Fruit fly (Drosophila melanogaster): ENCODE results near the gene PolA2.

Gene PolA2

DNA sequence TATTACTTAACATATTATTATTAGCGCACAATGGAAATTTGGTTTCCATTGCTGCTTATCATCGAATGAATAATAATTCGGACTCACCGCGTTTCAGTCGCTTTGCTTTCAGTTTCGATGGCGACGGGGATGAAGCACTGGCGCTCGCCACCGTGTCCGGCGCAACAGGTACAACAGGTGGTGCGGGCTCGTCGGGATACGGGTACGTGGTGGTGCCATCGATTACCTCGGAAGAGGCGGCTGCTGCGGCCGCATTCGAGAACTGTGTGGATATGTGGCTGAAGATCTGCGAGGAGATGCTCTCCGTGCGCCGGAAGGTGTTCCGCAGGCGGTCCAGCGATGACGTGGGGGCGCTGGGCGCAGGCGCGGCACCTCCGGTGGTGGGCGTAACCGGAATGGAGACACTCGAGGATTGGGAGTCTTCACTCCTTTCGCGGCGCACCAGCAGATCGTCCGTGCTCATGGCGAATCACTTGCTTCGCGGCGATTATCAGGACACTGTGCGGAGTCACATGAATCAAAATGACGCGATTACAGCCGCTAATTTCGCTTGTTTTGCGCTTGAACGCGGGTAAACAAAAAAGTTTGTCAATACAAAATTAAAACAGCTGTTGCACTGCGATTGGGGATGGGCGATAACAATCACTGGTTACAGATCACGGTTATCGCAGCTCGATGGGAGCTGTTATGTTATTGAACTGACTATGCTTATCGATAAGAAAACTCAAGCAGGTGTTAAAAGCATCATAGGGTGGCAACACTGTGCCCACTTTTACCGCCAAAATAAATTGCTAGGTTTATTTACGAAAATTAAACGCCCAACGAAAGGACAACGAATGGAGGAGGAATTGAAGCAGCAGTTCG is at the start of gene PolA2, which contains the start of gene CG31064 (continued):
- no peak for TF ChIP-seq gt (GFP tag; IDR thresholded peaks at IDR 0.05)
- TF ChIP-seq E2f1 (GFP tag; IDR thresholded peaks at IDR 0.05) = peak; percentile 67; the same call in 1 of the 2 replicates
- no peak for TF ChIP-seq CG1233 (GFP tag; optimal IDR thresholded peaks at IDR 0.05)
- TF ChIP-seq Lhr (GFP tag; optimal IDR thresholded peaks at IDR 0.05) = no peak
- peak; percentile 51; the same call in 1 of the 2 replicates for TF ChIP-seq CG3847 (GFP tag; IDR thresholded peaks at IDR 0.05)
- TF ChIP-seq CG6854 (GFP tag; optimal IDR thresholded peaks at IDR 0.05) = no peak
- peak; percentile 88 for TF ChIP-seq CG13287 (GFP tag; IDR thresholded peaks at IDR 0.05; ENCODE audit: partially characterized antibody)
- TF ChIP-seq bigmax (GFP tag; optimal IDR thresholded peaks at IDR 0.05) = no peak
- peak; percentile 28 for TF ChIP-seq zen (tag; optimal IDR thresholded peaks at IDR 0.05)
- no peak for TF ChIP-seq ap (GFP tag; IDR thresholded peaks at IDR 0.05)
- no peak for TF ChIP-seq pfk (GFP tag; optimal IDR thresholded peaks at IDR 0.05)
- TF ChIP-seq Adf1 (GFP tag; IDR thresholded peaks at IDR 0.05) = no peak
- no peak for TF ChIP-seq CG3163 (GFP tag; optimal IDR thresholded peaks at IDR 0.05)
- no peak for TF ChIP-seq CG2202 (tag; optimal IDR thresholded peaks at IDR 0.05)
- TF ChIP-seq PHDP (tag; optimal IDR thresholded peaks at IDR 0.05) = no peak
- TF ChIP-seq ham (GFP tag; IDR thresholded peaks at IDR 0.05) = no peak
- TF ChIP-seq Ssrp (tag; optimal IDR thresholded peaks at IDR 0.05) = no peak
- no peak for TF ChIP-seq CG1529 (GFP tag; optimal IDR thresholded peaks at IDR 0.05)
- TF ChIP-seq gcm2 (GFP tag; optimal IDR thresholded peaks at IDR 0.05) = no peak
- TF ChIP-seq her (GFP tag; optimal IDR thresholded peaks at IDR 0.05) = no peak
- no peak for TF ChIP-seq CG10543 (GFP tag; optimal IDR thresholded peaks at IDR 0.05)
- TF ChIP-seq CG2120 (GFP tag; optimal IDR thresholded peaks at IDR 0.05) = no peak
- TF ChIP-seq pita (GFP tag; optimal IDR thresholded peaks at IDR 0.05) = no peak
- peak; percentile 8 for TF ChIP-seq phol (tag; optimal IDR thresholded peaks at IDR 0.05)
- TF ChIP-seq Hmr (GFP tag; optimal IDR thresholded peaks at IDR 0.05) = peak; percentile 10
- TF ChIP-seq CG17186 (GFP tag; optimal IDR thresholded peaks at IDR 0.05) = no peak
- peak; percentile 78 for TF ChIP-seq ftz-f1 (GFP tag; optimal IDR thresholded peaks at IDR 0.05)
- peak; percentile 7 for TF ChIP-seq CG13624 (GFP tag; optimal IDR thresholded peaks at IDR 0.05)
- no peak for TF ChIP-seq CG2889 (GFP tag; IDR thresholded peaks at IDR 0.05)
- TF ChIP-seq CG8478 (optimal IDR thresholded peaks at IDR 0.05) = no peak
- TF ChIP-seq CG30020 (tag; optimal IDR thresholded peaks at IDR 0.05) = no peak
- no peak for TF ChIP-seq D19B (GFP tag; optimal IDR thresholded peaks at IDR 0.05)
- no peak for TF ChIP-seq Mad (GFP tag; optimal IDR thresholded peaks at IDR 0.05)
- TF ChIP-seq crc (GFP tag; optimal IDR thresholded peaks at IDR 0.05) = no peak
- no peak for TF ChIP-seq ro (GFP tag; IDR thresholded peaks at IDR 0.05)
- no peak for TF ChIP-seq schlank (tag; optimal IDR thresholded peaks at IDR 0.05)
- no peak for TF ChIP-seq C15 (GFP tag; IDR thresholded peaks at IDR 0.05)
- TF ChIP-seq Six4 (GFP tag; optimal IDR thresholded peaks at IDR 0.05) = no peak
- TF ChIP-seq aop (GFP tag; IDR thresholded peaks at IDR 0.05) = no peak
- TF ChIP-seq az2 (GFP tag; optimal IDR thresholded peaks at IDR 0.05) = no peak
- no peak for TF ChIP-seq hkb (optimal IDR thresholded peaks at IDR 0.05)
- TF ChIP-seq hkb (GFP tag; IDR thresholded peaks at IDR 0.05) = no peak
- no peak for TF ChIP-seq CG1024 (GFP tag; IDR thresholded peaks at IDR 0.05)
- no peak for TF ChIP-seq Hr78 (GFP tag; optimal IDR thresholded peaks at IDR 0.05)
- no peak for TF ChIP-seq p53 (GFP tag; optimal IDR thresholded peaks at IDR 0.05)
- no peak for TF ChIP-seq pan (optimal IDR thresholded peaks at IDR 0.05)
- no peak for TF ChIP-seq pan (GFP tag; optimal IDR thresholded peaks at IDR 0.05 in 1 of 2, IDR thresholded peaks at IDR 0.05 in 1 of 2)
- TF ChIP-seq wdn (GFP tag; IDR thresholded peaks at IDR 0.05) = no peak
- TF ChIP-seq kah (GFP tag; optimal IDR thresholded peaks at IDR 0.05) = peak; percentile 59
- no peak for TF ChIP-seq CG5953 (GFP tag; IDR thresholded peaks at IDR 0.05)
- TF ChIP-seq stwl (tag; optimal IDR thresholded peaks at IDR 0.05) = peak; percentile 82

Measured in whole organism, embryonic.